Fruit fly (Drosophila melanogaster) whole organism, larva: ENCODE data around the gene primo-2.
A peak's percentile ranks its signal among the peaks of the same experiment; 100 is the strongest.

Source experiments
- noc ChIP-seq: fragments of 200-800 bp; sonication (Bioruptor generic); optimal IDR thresholded peaks from 3 replicates; lab custom pipeline; 2019; ENCODE audit warnings: missing biosample characterization, mild to moderate bottlenecking, missing genetic modification characterization, moderate library complexity

The primo-2 gene

dm6 chr3R:13713541-13713940 lies 1.9 kb upstream of the primo-2 start:
- TF ChIP-seq noc (tag; lab: Kevin White, UChicago) = peak; percentile 23

- TF ChIP-seq noc (tag; lab: Kevin White, UChicago) = no peak
Observed at dm6 chr3R:13710645-13711044, 990 bp downstream of the primo-2 start.

- no peak for TF ChIP-seq noc (tag; lab: Kevin White, UChicago)
Observed at dm6 chr3R:13709839-13710238, 1.8 kb downstream of the primo-2 start, which contains the start of gene Argp. Argp (minus strand) TSS chr3R:13709939.

- TF ChIP-seq noc (tag; lab: Kevin White, UChicago) = no peak
Observed at dm6 chr3R:13706457-13706856, 5.2 kb downstream of the primo-2 start, which contains the start of gene Adgf-C. Adgf-C (plus strand) TSS chr3R:13706757.

- no peak for TF ChIP-seq noc (tag; lab: Kevin White, UChicago)
Observed at dm6 chr3R:13705292-13705885, 6.2 kb downstream of the primo-2 start, which contains the start of gene Adgf-D. Adgf-D (minus strand) TSS chr3R:13705402.

dm6 chr3R:13700738-13701137 lies 10.9 kb downstream of the primo-2 start, which contains the start of gene f-cup:
f-cup (minus strand) TSS chr3R:13700838.
- TF ChIP-seq noc (tag; lab: Kevin White, UChicago) = no peak

- TF ChIP-seq noc (tag; lab: Kevin White, UChicago) = no peak
Observed at dm6 chr3R:13700192-13700591, 11.4 kb downstream of the primo-2 start, which contains the start of gene ninaB. ninaB (plus strand) TSS chr3R:13700565.

- TF ChIP-seq noc (tag; lab: Kevin White, UChicago) = no peak
Observed at dm6 chr3R:13699350-13699749, 12.3 kb downstream of the primo-2 start.

- TF ChIP-seq noc (tag; lab: Kevin White, UChicago) = no peak
Observed at dm6 chr3R:13693753-13694152, 17.9 kb downstream of the primo-2 start, which contains the start of gene CG14367. CG14367 (plus strand) TSS chr3R:13694053.

- TF ChIP-seq noc (tag; lab: Kevin White, UChicago) = peak; percentile 63
Observed at dm6 chr3R:13686371-13687211, 25.0 kb downstream of the primo-2 start, which contains the start of gene omd. omd (minus strand) TSS chr3R:13687210.

dm6 chr3R:13685969-13686368 lies 25.7 kb downstream of the primo-2 start:
- TF ChIP-seq noc (tag; lab: Kevin White, UChicago) = no peak

- peak; percentile 22 for TF ChIP-seq noc (tag; lab: Kevin White, UChicago)
Observed at dm6 chr3R:13684569-13685402, 26.8 kb downstream of the primo-2 start.

- TF ChIP-seq noc (tag; lab: Kevin White, UChicago) = no peak
Observed at dm6 chr3R:13683624-13684568, 27.7 kb downstream of the primo-2 start, which contains the start of gene flfl. flfl (plus strand) TSS chr3R:13683921.

dm6 chr3R:13682994-13683623 lies 28.5 kb downstream of the primo-2 start:
- TF ChIP-seq noc (tag; lab: Kevin White, UChicago) = no peak
